Worm (Caenorhabditis elegans) whole organism, L1 larva: ENCODE measurements around the gene ZK652.8.

Source experiments
- C04F5.9 ChIP-seq: sonication (generic microtip); optimal IDR thresholded peaks from 2 replicates; lab custom pipeline; 2016; ENCODE audit warnings: missing genetic modification characterization, missing compliant biosample characterization
- C16A3.4 ChIP-seq: fragments of 150-350 bp; optimal IDR thresholded peaks from 2 replicates; lab custom pipeline; 2014; ENCODE audit warnings: missing biosample characterization, missing genetic modification characterization
- Y116A8C.19 ChIP-seq: sonication (generic microtip); optimal IDR thresholded peaks from 2 replicates; lab custom pipeline; 2016; ENCODE audit warnings: missing compliant biosample characterization, missing genetic modification characterization, borderline replicate concordance
- aha-1 ChIP-seq: fragments of 150-350 bp; optimal IDR thresholded peaks from 2 replicates; lab custom pipeline; 2014; ENCODE audit warnings: missing biosample characterization, missing genetic modification characterization
- ama-1 ChIP-seq: fragments of 150-350 bp; optimal IDR thresholded peaks from 2 replicates; lab custom pipeline; 2014
- ceh-63 ChIP-seq: fragments of 200-800 bp; sonication (Bioruptor generic); optimal IDR thresholded peaks from 2 replicates; lab custom pipeline; 2018; ENCODE audit warnings: mild to moderate bottlenecking, missing genetic modification characterization, missing compliant biosample characterization
- ceh-8 ChIP-seq: fragments of 200-800 bp; sonication (Bioruptor generic); optimal IDR thresholded peaks from 2 replicates; lab custom pipeline; 2018; ENCODE audit warnings: mild to moderate bottlenecking, missing genetic modification characterization, moderate library complexity, missing compliant biosample characterization
- ceh-82 ChIP-seq, 3 experiments: fragments of 150-350 bp in 1 of 3; sonication (generic microtip) in 2 of 3; optimal IDR thresholded peaks; 2 replicates each; lab custom pipeline; 2014 to 2017; ENCODE audit warnings: missing biosample characterization in 3 of 3, missing genetic modification characterization in 3 of 3
- ceh-90 ChIP-seq: sonication (generic microtip); optimal IDR thresholded peaks from 2 replicates; lab custom pipeline; 2016; ENCODE audit warnings: missing genetic modification characterization, missing compliant biosample characterization
- ces-1 ChIP-seq: fragments of 150-350 bp; optimal IDR thresholded peaks from 2 replicates; lab custom pipeline; 2014; ENCODE audit warnings: missing biosample characterization, missing genetic modification reagents, missing genetic modification characterization
- dsc-1 ChIP-seq: sonication (generic microtip); optimal IDR thresholded peaks from 2 replicates; lab custom pipeline; 2016; ENCODE audit warnings: mild to moderate bottlenecking, missing genetic modification characterization, missing compliant biosample characterization
- efl-1 ChIP-seq, 4 experiments: fragments of 150-350 bp; optimal IDR thresholded peaks in 3 of 4; peaks in 1 of 4; 1 replicate in 1 of 4; 2 replicates in 3 of 4; lab custom pipeline; 2014; ENCODE audit warnings: missing biosample characterization in 2 of 4, missing genetic modification characterization in 2 of 4, missing genetic modification reagents in 2 of 4
- efl-3 ChIP-seq: fragments of 200-800 bp; sonication (Bioruptor generic); optimal IDR thresholded peaks from 2 replicates; lab custom pipeline; 2018; ENCODE audit warnings: mild to moderate bottlenecking, missing genetic modification characterization, missing compliant biosample characterization
- egl-13 ChIP-seq: sonication (generic microtip); optimal IDR thresholded peaks from 2 replicates; lab custom pipeline; 2016; ENCODE audit warnings: missing genotype, missing genetic modification reagents, missing genetic modification characterization, missing compliant biosample characterization
- egl-27 ChIP-seq, 2 experiments: fragments of 150-350 bp in 1 of 2; sonication (generic microtip); optimal IDR thresholded peaks; 3 replicates each; lab custom pipeline; 2017 to 2018; ENCODE audit warnings: missing biosample characterization in 2 of 2, missing genetic modification characterization in 2 of 2, missing genetic modification reagents in 2 of 2
- elt-3 ChIP-seq, 6 experiments: fragments of 150-350 bp in 1 of 6; sonication (generic microtip); optimal IDR thresholded peaks; 2 replicates each; lab custom pipeline; 2017 to 2018; ENCODE audit warnings: missing biosample characterization in 6 of 6, missing genetic modification characterization in 6 of 6, inconsistent platforms in 1 of 6
- fkh-4 ChIP-seq: sonication (generic microtip); optimal IDR thresholded peaks from 2 replicates; lab custom pipeline; 2016; ENCODE audit warnings: missing compliant biosample characterization, missing genetic modification characterization, borderline replicate concordance
- fkh-8 ChIP-seq: sonication (generic microtip); optimal IDR thresholded peaks from 2 replicates; lab custom pipeline; 2016; ENCODE audit warnings: mild to moderate bottlenecking, missing genetic modification characterization, missing compliant biosample characterization
- fos-1 ChIP-seq: fragments of 150-350 bp; optimal IDR thresholded peaks from 2 replicates; lab custom pipeline; 2014; ENCODE audit warnings: missing biosample characterization, missing genetic modification characterization
- hlh-17 ChIP-seq: fragments of 200-800 bp; sonication (Bioruptor generic); optimal IDR thresholded peaks from 2 replicates; lab custom pipeline; 2018; ENCODE audit warnings: missing genetic modification characterization, mild to moderate bottlenecking, missing compliant biosample characterization, moderate library complexity, borderline replicate concordance
- hlh-4 ChIP-seq: sonication (generic microtip); optimal IDR thresholded peaks from 2 replicates; lab custom pipeline; 2016; ENCODE audit warnings: mild to moderate bottlenecking, missing genetic modification characterization, missing compliant biosample characterization
- hpl-2 ChIP-seq: fragments of 150-350 bp; optimal IDR thresholded peaks from 2 replicates; lab custom pipeline; 2014; ENCODE audit warnings: missing biosample characterization, missing genetic modification reagents, missing genetic modification characterization
- irx-1 ChIP-seq: sonication (generic microtip); optimal IDR thresholded peaks from 2 replicates; lab custom pipeline; 2016; ENCODE audit warnings: missing genetic modification characterization, missing compliant biosample characterization
- isw-1 ChIP-seq: fragments of 200-800 bp; sonication (Bioruptor generic); IDR thresholded peaks from 2 replicates; pipeline ENCODE4 v1.3.6; 2022; ENCODE audit warnings: missing genetic modification characterization, missing compliant biosample characterization
- lin-15B ChIP-seq: fragments of 150-350 bp; sonication (generic microtip); optimal IDR thresholded peaks from 3 replicates; lab custom pipeline; 2014; ENCODE audit warnings: missing biosample characterization, missing genetic modification characterization
- lin-35 ChIP-seq, 2 experiments: fragments of 150-350 bp; optimal IDR thresholded peaks; 2 replicates each; lab custom pipeline; 2014; ENCODE audit warnings: missing biosample characterization in 2 of 2, missing genetic modification characterization in 2 of 2, missing genetic modification reagents in 2 of 2
- mab-9 ChIP-seq: fragments of 200-800 bp; sonication (Bioruptor generic); IDR thresholded peaks from 2 replicates; pipeline ENCODE4 v1.3.6; 2022; ENCODE audit warnings: missing genetic modification reagents, missing genetic modification characterization, missing compliant biosample characterization
- mef-2 ChIP-seq: fragments of 150-350 bp; optimal IDR thresholded peaks from 2 replicates; lab custom pipeline; 2014; ENCODE audit warnings: missing biosample characterization, missing genetic modification characterization
- mep-1 ChIP-seq: fragments of 150-350 bp; optimal IDR thresholded peaks from 2 replicates; lab custom pipeline; 2014; ENCODE audit warnings: missing biosample characterization, missing genetic modification characterization
- nhr-12 ChIP-seq: sonication (generic microtip); optimal IDR thresholded peaks from 2 replicates; lab custom pipeline; 2017; ENCODE audit warnings: missing biosample characterization, missing genetic modification characterization
- nhr-19 ChIP-seq: fragments of 200-800 bp; sonication (Bioruptor generic); conservative IDR thresholded peaks from 2 replicates; pipeline ENCODE4 v1.3.6; 2022; ENCODE audit warnings: missing genetic modification characterization, missing compliant biosample characterization
- nhr-20 ChIP-seq: sonication (generic microtip); optimal IDR thresholded peaks from 2 replicates; lab custom pipeline; 2016; ENCODE audit warnings: mild to moderate bottlenecking, missing genetic modification characterization, missing compliant biosample characterization
- nhr-237 ChIP-seq: fragments of 150-350 bp; optimal IDR thresholded peaks from 2 replicates; lab custom pipeline; 2014; ENCODE audit warnings: missing biosample characterization, missing genetic modification characterization
- nhr-28 ChIP-seq: fragments of 150-350 bp; optimal IDR thresholded peaks from 2 replicates; lab custom pipeline; 2014; ENCODE audit warnings: missing biosample characterization, missing genetic modification characterization
- nhr-47 ChIP-seq: sonication (generic microtip); optimal IDR thresholded peaks from 2 replicates; lab custom pipeline; 2016; ENCODE audit warnings: mild to moderate bottlenecking, missing genetic modification characterization, moderate library complexity, missing compliant biosample characterization
- nhr-76 ChIP-seq: sonication (generic microtip); optimal IDR thresholded peaks from 2 replicates; lab custom pipeline; 2017; ENCODE audit warnings: missing biosample characterization, missing genetic modification characterization
- nhr-77 ChIP-seq: fragments of 150-350 bp; optimal IDR thresholded peaks from 2 replicates; lab custom pipeline; 2014; ENCODE audit warnings: missing biosample characterization, missing genetic modification characterization
- nhr-85 ChIP-seq: sonication (generic microtip); peaks from one replicate; lab custom pipeline; 2016; ENCODE audit warnings: missing genetic modification characterization, inconsistent platforms, missing compliant biosample characterization
- skn-1 ChIP-seq: fragments of 150-350 bp; optimal IDR thresholded peaks from 2 replicates; lab custom pipeline; 2014; ENCODE audit warnings: missing biosample characterization, missing genetic modification characterization
- sox-4 ChIP-seq: sonication (generic microtip); optimal IDR thresholded peaks from 2 replicates; lab custom pipeline; 2016; ENCODE audit warnings: missing genetic modification characterization, missing compliant biosample characterization
- sptf-1 ChIP-seq: fragments of 150-350 bp; optimal IDR thresholded peaks from 2 replicates; lab custom pipeline; 2014; ENCODE audit warnings: missing biosample characterization, missing genetic modification characterization
- sup-37 ChIP-seq: fragments of 200-800 bp; sonication (Bioruptor generic); optimal IDR thresholded peaks from 2 replicates; lab custom pipeline; 2018; ENCODE audit warnings: mild to moderate bottlenecking, missing genetic modification characterization, missing compliant biosample characterization
- swsn-7 ChIP-seq: sonication (generic microtip); optimal IDR thresholded peaks from 2 replicates; lab custom pipeline; 2016; ENCODE audit warnings: missing genetic modification characterization, missing compliant biosample characterization
- tlp-1 ChIP-seq: fragments of 150-350 bp; optimal IDR thresholded peaks from 2 replicates; lab custom pipeline; 2014; ENCODE audit warnings: missing biosample characterization, missing genetic modification characterization
- unc-130 ChIP-seq: fragments of 150-350 bp; optimal IDR thresholded peaks from 2 replicates; lab custom pipeline; 2017; ENCODE audit warnings: missing biosample characterization, missing genetic modification characterization, inconsistent platforms
- unc-62 ChIP-seq: fragments of 150-350 bp; optimal IDR thresholded peaks from 2 replicates; lab custom pipeline; 2014; ENCODE audit warnings: missing biosample characterization, missing genetic modification reagents, missing genetic modification characterization
- unc-98 ChIP-seq: fragments of 200-800 bp; sonication (Bioruptor generic); IDR thresholded peaks from 2 replicates; pipeline ENCODE4 v1.3.6; 2022; ENCODE audit warnings: missing genetic modification characterization, missing compliant biosample characterization
- vab-15 ChIP-seq: sonication (generic microtip); optimal IDR thresholded peaks from 2 replicates; lab custom pipeline; 2017; ENCODE audit warnings: missing genotype, mild to moderate bottlenecking, missing genetic modification characterization, missing compliant biosample characterization
- zag-1 ChIP-seq: fragments of 150-350 bp; optimal IDR thresholded peaks from 2 replicates; lab custom pipeline; 2014; ENCODE audit warnings: missing biosample characterization, missing genetic modification characterization

The ZK652.8 gene

ce11 chrIII:7854494-7855184, 11.2 kb upstream of the ZK652.8 start, which contains the start of gene rpl-35 (continued):
- TF ChIP-seq nhr-237 (tag; lab: Kevin White, UChicago) (peak; percentile 99), mef-2 (tag; lab: Kevin White, UChicago) (peak; percentile 96), egl-27 (tag; optimal IDR thresholded peaks at IDR 0.05; lab: Kevin White, UChicago) (peak; percentile 85 to 95), ceh-63 (GFP tag; lab: Kevin White, UChicago) (peak; percentile 98), egl-13 (tag; lab: Kevin White, UChicago) (peak; percentile 99), lin-15B (tag; lab: Kevin White, UChicago) (peak; percentile 99), unc-130 (tag; lab: Kevin White, UChicago) (peak; percentile 100), sox-4 (tag; lab: Kevin White, UChicago) (peak; percentile 98), fkh-8 (tag; lab: Kevin White, UChicago) (peak; percentile 100), nhr-85 (tag; lab: Kevin White, UChicago) (peak; percentile 100), C04F5.9 (tag; lab: Kevin White, UChicago) (peak; percentile 98), efl-1 (optimal IDR thresholded peaks at IDR 0.05; lab: Kevin White, UChicago) (peak; percentile 99 to 100), efl-1 (GFP tag; optimal IDR thresholded peaks at IDR 0.05 in 1 of 2; lab: Kevin White, UChicago) (peak; percentile 100), mab-9 (peak; percentile 100), vab-15 (peak; percentile 98), nhr-76 (tag; lab: Kevin White, UChicago) (peak; percentile 85), nhr-47 (tag; lab: Kevin White, UChicago) (peak; percentile 100), unc-62 (GFP tag; lab: Kevin White, UChicago) (peak; percentile 95), irx-1 (tag; lab: Kevin White, UChicago) (peak; percentile 99), hlh-17 (GFP tag; lab: Kevin White, UChicago) (peak; percentile 79), nhr-19 (peak; percentile 100), dsc-1 (tag; lab: Kevin White, UChicago) (peak; percentile 100), C16A3.4 (tag; lab: Kevin White, UChicago) (peak; percentile 100), ceh-8 (GFP tag; lab: Kevin White, UChicago) (peak; percentile 100), aha-1 (tag; lab: Kevin White, UChicago) (peak; percentile 98), hpl-2 (GFP tag; lab: Kevin White, UChicago) (peak; percentile 98), ceh-82 (tag; optimal IDR thresholded peaks at IDR 0.05; lab: Kevin White, UChicago) (peak; percentile 100), tlp-1 (tag; lab: Kevin White, UChicago) (no peak), mep-1 (tag; lab: Kevin White, UChicago) (peak; percentile 99), fkh-4 (peak; percentile 98), ama-1 (lab: Kevin White, UChicago) (peak; percentile 81), nhr-20 (tag; lab: Kevin White, UChicago) (peak; percentile 100), hlh-4 (tag; lab: Kevin White, UChicago) (peak; percentile 77), ceh-90 (tag; lab: Kevin White, UChicago) (peak; percentile 79), swsn-7 (tag; lab: Kevin White, UChicago) (peak; percentile 100), efl-3 (GFP tag; lab: Kevin White, UChicago) (peak; percentile 98), elt-3 (tag; optimal IDR thresholded peaks at IDR 0.05; lab: Kevin White, UChicago) (peak; percentile 98 to 100 (median 98)), fos-1 (tag; lab: Kevin White, UChicago) (peak; percentile 98), ces-1 (GFP tag; lab: Kevin White, UChicago) (peak; percentile 91), nhr-12 (tag; lab: Kevin White, UChicago) (peak; percentile 79), Y116A8C.19 (tag; lab: Kevin White, UChicago) (peak; percentile 61), zag-1 (peak; percentile 74), nhr-28 (peak; percentile 15), sptf-1 (tag; lab: Kevin White, UChicago) (no peak), unc-98 (peak; percentile 89; the same call in 1 of the 2 replicates), nhr-77 (peak; percentile 100), isw-1 (GFP tag; lab: Robert Waterston, UW) (peak; percentile 100), lin-35 (GFP tag; optimal IDR thresholded peaks at IDR 0.05; lab: Kevin White, UChicago) (peak; percentile 100), sup-37 (peak; percentile 99), skn-1 (tag; lab: Kevin White, UChicago) (peak; percentile 99)
